Worm (Caenorhabditis elegans): ENCODE data around the gene Y39A1A.18.

Gene Y39A1A.18

ce11 chrIII:10653479-10653878 lies 40.8 kb downstream of the Y39A1A.18 start:
- TF ChIP-seq ceh-28 (tag; optimal IDR thresholded peaks at IDR 0.05): no peak
- TF ChIP-seq lin-15B (tag; optimal IDR thresholded peaks at IDR 0.05): peak; percentile 13

ce11 chrIII:10652833-10653232 lies 41.5 kb downstream of the Y39A1A.18 start:
- TF ChIP-seq ceh-16 (tag; optimal IDR thresholded peaks at IDR 0.05): no peak
- no peak for TF ChIP-seq nhr-77 (tag; optimal IDR thresholded peaks at IDR 0.05)
- no peak for TF ChIP-seq pha-4 (tag; optimal IDR thresholded peaks at IDR 0.05)
- TF ChIP-seq elt-3 (tag; optimal IDR thresholded peaks at IDR 0.05): no peak
- no peak for TF ChIP-seq lin-15B (tag; optimal IDR thresholded peaks at IDR 0.05)
- TF ChIP-seq daf-12 (tag; optimal IDR thresholded peaks at IDR 0.05): no peak
- no peak for TF ChIP-seq ama-1 (optimal IDR thresholded peaks at IDR 0.05)
- no peak for TF ChIP-seq nhr-76 (tag; optimal IDR thresholded peaks at IDR 0.05)
- TF ChIP-seq ceh-82 (tag; optimal IDR thresholded peaks at IDR 0.05): no peak
- no peak for TF ChIP-seq lin-39 (tag; optimal IDR thresholded peaks at IDR 0.05)
- no peak for TF ChIP-seq R02D3.7 (tag; optimal IDR thresholded peaks at IDR 0.05)

- TF ChIP-seq elt-2 (tag; optimal IDR thresholded peaks at IDR 0.05) (peak; percentile 9), pha-4 (tag; optimal IDR thresholded peaks at IDR 0.05) (peak; percentile 35), nfya-1 (tag; optimal IDR thresholded peaks at IDR 0.05; ENCODE audit: insufficient read depth) (peak; percentile 82), lin-39 (tag; optimal IDR thresholded peaks at IDR 0.05) (peak; percentile 77), nhr-67 (tag; optimal IDR thresholded peaks at IDR 0.05) (no peak), unc-39 (tag; optimal IDR thresholded peaks at IDR 0.05) (no peak), nhr-23 (tag; optimal IDR thresholded peaks at IDR 0.05) (peak; percentile 1), lin-15B (tag; optimal IDR thresholded peaks at IDR 0.05) (peak; percentile 34), egl-5 (tag; optimal IDR thresholded peaks at IDR 0.05) (peak; percentile 1), R02D3.7 (tag; optimal IDR thresholded peaks at IDR 0.05) (no peak), ceh-28 (tag; optimal IDR thresholded peaks at IDR 0.05) (peak; percentile 78), hmg-11 (tag; optimal IDR thresholded peaks at IDR 0.05) (peak; percentile 84)
These were observed 42.7 kb downstream of the Y39A1A.18 start for ce11 chrIII:10651634-10652033.

- no peak for TF ChIP-seq fos-1 (tag; optimal IDR thresholded peaks at IDR 0.05)
- TF ChIP-seq nhr-77 (tag; optimal IDR thresholded peaks at IDR 0.05): no peak
- TF ChIP-seq nhr-237 (tag; optimal IDR thresholded peaks at IDR 0.05): no peak
- no peak for TF ChIP-seq lin-39 (tag; optimal IDR thresholded peaks at IDR 0.05)
- TF ChIP-seq mdl-1 (tag; optimal IDR thresholded peaks at IDR 0.05): no peak
- no peak for TF ChIP-seq pha-4 (tag; optimal IDR thresholded peaks at IDR 0.05)
- no peak for TF ChIP-seq ztf-11 (tag; optimal IDR thresholded peaks at IDR 0.05)
- no peak for TF ChIP-seq elt-1 (tag; optimal IDR thresholded peaks at IDR 0.05)
- no peak for TF ChIP-seq ceh-28 (tag; optimal IDR thresholded peaks at IDR 0.05)
- TF ChIP-seq nhr-28 (tag; optimal IDR thresholded peaks at IDR 0.05): no peak
These were observed 45.1 kb downstream of the Y39A1A.18 start, which contains the start of gene emg-1 for ce11 chrIII:10649219-10649618. Gene emg-1 (plus strand): TSS chrIII:10649519.

- TF ChIP-seq pha-4 (tag; optimal IDR thresholded peaks at IDR 0.05): peak; percentile 6
- no peak for TF ChIP-seq elt-3 (tag; optimal IDR thresholded peaks at IDR 0.05)
- TF ChIP-seq lin-15B (tag; optimal IDR thresholded peaks at IDR 0.05): peak; percentile 34
These were observed 48.2 kb downstream of the Y39A1A.18 start, which contains the start of gene orc-4 for ce11 chrIII:10646094-10646493. Gene orc-4 (plus strand): TSS chrIII:10646170.

- TF ChIP-seq snpc-4 (tag; optimal IDR thresholded peaks at IDR 0.05) (peak; percentile 34), nhr-11 (tag; optimal IDR thresholded peaks at IDR 0.05) (no peak), nhr-25 (tag; optimal IDR thresholded peaks at IDR 0.05) (peak; percentile 6), unc-39 (tag; optimal IDR thresholded peaks at IDR 0.05) (no peak), nfya-1 (tag; optimal IDR thresholded peaks at IDR 0.05; ENCODE audit: insufficient read depth) (peak; percentile 85), nhr-23 (tag; optimal IDR thresholded peaks at IDR 0.05) (peak; percentile 25), elt-3 (tag; optimal IDR thresholded peaks at IDR 0.05) (no peak), pha-4 (tag; optimal IDR thresholded peaks at IDR 0.05) (peak; percentile 73), mdl-1 (tag; optimal IDR thresholded peaks at IDR 0.05) (no peak), lin-15B (tag; optimal IDR thresholded peaks at IDR 0.05) (peak; percentile 45), zag-1 (tag; optimal IDR thresholded peaks at IDR 0.05) (no peak), hmg-11 (tag; optimal IDR thresholded peaks at IDR 0.05) (peak; percentile 13), elt-2 (tag; optimal IDR thresholded peaks at IDR 0.05) (no peak), lin-39 (tag; optimal IDR thresholded peaks at IDR 0.05) (peak; percentile 6)
These were observed 51.5 kb downstream of the Y39A1A.18 start, which contains the start of the genes dhs-11 and orc-1 for ce11 chrIII:10642781-10643180. Gene dhs-11 (minus strand): TSS chrIII:10642865. Gene orc-1 (plus strand): TSS chrIII:10643129.
